Fruit fly (Drosophila melanogaster): ENCODE data around the gene CG9922.

dm6 chr3R:14077026-14077425 is 40.8 kb upstream of the CG9922 start:
- TF ChIP-seq EcR (GFP tag; optimal IDR thresholded peaks at IDR 0.05) (no peak), Dll (optimal IDR thresholded peaks at IDR 0.05) (no peak), pan (optimal IDR thresholded peaks at IDR 0.05) (no peak)

Measured in whole organism.